Fruit fly (Drosophila melanogaster): Measurements from ENCODE around the gene CG14658.

dm6 chr3R:4780262-4780661 lies 50.1 kb downstream of the CG14658 start, which contains the start of gene CG14655:
- TF ChIP-seq Myc (optimal IDR thresholded peaks at IDR 0.05) (no peak), Dif (GFP tag; optimal IDR thresholded peaks at IDR 0.05; ENCODE audit: partially characterized antibody) (no peak), br (GFP tag; optimal IDR thresholded peaks at IDR 0.05) (no peak), Vsx2 (GFP tag; optimal IDR thresholded peaks at IDR 0.05; ENCODE audit: partially characterized antibody) (no peak), Hr78 (GFP tag; optimal IDR thresholded peaks at IDR 0.05) (no peak), psq (GFP tag; optimal IDR thresholded peaks at IDR 0.05) (no peak), woc (GFP tag; optimal IDR thresholded peaks at IDR 0.05) (no peak), sage (GFP tag; optimal IDR thresholded peaks at IDR 0.05) (no peak), GATAd (GFP tag; optimal IDR thresholded peaks at IDR 0.05) (no peak)

Data from whole organism, wandering third instar larva.